Fruit fly (Drosophila melanogaster): ENCODE data around the gene rst.

The rst gene

DNA sequence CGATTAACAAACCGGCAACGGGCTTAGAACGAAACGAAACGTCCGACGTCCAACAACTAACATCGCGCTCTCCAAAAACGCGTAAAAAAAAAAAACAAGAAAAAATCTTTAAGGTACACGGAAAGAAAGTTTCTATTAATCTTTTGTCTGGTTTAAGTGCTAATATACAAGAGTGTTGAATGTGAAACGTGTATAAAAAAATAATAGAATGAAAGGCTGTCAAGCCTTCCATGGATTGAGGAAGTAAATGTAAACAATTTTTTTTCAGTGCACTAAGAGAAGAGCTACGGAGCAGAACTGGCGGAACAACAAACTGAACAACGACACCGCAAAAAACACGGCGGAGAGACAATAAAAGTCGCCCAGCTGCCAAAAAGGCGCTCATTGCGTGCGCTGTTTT is 53.9 kb downstream of the rst start, which contains the start of gene CG3588 (continued):
- peak; percentile 74 for TF ChIP-seq HLH54F (GFP tag; optimal IDR thresholded peaks at IDR 0.05)
- peak; percentile 80 for TF ChIP-seq Aef1 (GFP tag; IDR thresholded peaks at IDR 0.05)
- TF ChIP-seq stwl (tag; optimal IDR thresholded peaks at IDR 0.05) = no peak
- peak; percentile 63 for TF ChIP-seq CG32767 (GFP tag; IDR thresholded peaks at IDR 0.05)
- TF ChIP-seq CG7963 (GFP tag; IDR thresholded peaks at IDR 0.05; ENCODE audit: partially characterized antibody) = no peak
- TF ChIP-seq Hsf (GFP tag; optimal IDR thresholded peaks at IDR 0.05) = peak; percentile 77
- TF ChIP-seq Rfx (GFP tag; IDR thresholded peaks at IDR 0.05) = peak; percentile 94
- peak; percentile 73 for TF ChIP-seq esg (GFP tag; conservative IDR thresholded peaks at IDR 0.05)
- TF ChIP-seq ato (GFP tag; IDR thresholded peaks at IDR 0.05; ENCODE audit: partially characterized antibody) = no peak
- no peak for TF ChIP-seq wek (GFP tag; optimal IDR thresholded peaks at IDR 0.05)
- TF ChIP-seq CG31224 (GFP tag; IDR thresholded peaks at IDR 0.05) = peak; percentile 62
- peak; percentile 38; the same call in 2 of the 3 replicates for TF ChIP-seq croc (GFP tag; conservative IDR thresholded peaks at IDR 0.05)
- TF ChIP-seq CG11695 (GFP tag; IDR thresholded peaks at IDR 0.05) = peak; percentile 73
- TF ChIP-seq Atf6 (GFP tag; IDR thresholded peaks at IDR 0.05) = peak; percentile 79
- TF ChIP-seq CG10959 (GFP tag; IDR thresholded peaks at IDR 0.05) = 0 out of 2 replicates have a peak, but pooled peaks have one; percentile 19
- TF ChIP-seq hkb (optimal IDR thresholded peaks at IDR 0.05) = no peak
- peak; percentile 72 for TF ChIP-seq hkb (GFP tag; IDR thresholded peaks at IDR 0.05)
- TF ChIP-seq dmrt11E (tag; optimal IDR thresholded peaks at IDR 0.05) = no peak
- TF ChIP-seq CG14667 (GFP tag; IDR thresholded peaks at IDR 0.05) = peak; percentile 64
- no peak for TF ChIP-seq pum (GFP tag; optimal IDR thresholded peaks at IDR 0.05)
- TF ChIP-seq CG14014 (GFP tag; IDR thresholded peaks at IDR 0.05) = peak; percentile 88
- TF ChIP-seq klu (GFP tag; IDR thresholded peaks at IDR 0.05) = peak; percentile 69
- TF ChIP-seq CG18599 (GFP tag; optimal IDR thresholded peaks at IDR 0.05) = peak; percentile 78
- TF ChIP-seq Usf (GFP tag; optimal IDR thresholded peaks at IDR 0.05) = no peak
- TF ChIP-seq trem (tag; optimal IDR thresholded peaks at IDR 0.05) = peak; percentile 1
- peak; percentile 65 for TF ChIP-seq CG17328 (GFP tag; IDR thresholded peaks at IDR 0.05)
- peak; percentile 38 for TF ChIP-seq CG9609 (GFP tag; optimal IDR thresholded peaks at IDR 0.05)
- no peak for TF ChIP-seq CG10565 (GFP tag; optimal IDR thresholded peaks at IDR 0.05)
- peak; percentile 37 for TF ChIP-seq Asciz (GFP tag; optimal IDR thresholded peaks at IDR 0.05)
- peak; percentile 82 for TF ChIP-seq Fer3 (tag; optimal IDR thresholded peaks at IDR 0.05)
- TF ChIP-seq dm (GFP tag; optimal IDR thresholded peaks at IDR 0.05) = peak; percentile 43
- TF ChIP-seq fd96Cb (tag; optimal IDR thresholded peaks at IDR 0.05) = peak; percentile 43
- TF ChIP-seq Side (GFP tag; optimal IDR thresholded peaks at IDR 0.05) = no peak
- TF ChIP-seq p53 (GFP tag; optimal IDR thresholded peaks at IDR 0.05) = no peak
- TF ChIP-seq vnd (GFP tag; IDR thresholded peaks at IDR 0.05; ENCODE audit: partially characterized antibody) = no peak
- TF ChIP-seq trh (GFP tag; optimal IDR thresholded peaks at IDR 0.05) = no peak
- peak; percentile 57 for TF ChIP-seq cwo (GFP tag; optimal IDR thresholded peaks at IDR 0.05)
- peak; percentile 77 for TF ChIP-seq CG11247 (GFP tag; IDR thresholded peaks at IDR 0.05)
- TF ChIP-seq CG7786 (GFP tag; optimal IDR thresholded peaks at IDR 0.05) = peak; percentile 65
- no peak for TF ChIP-seq CG4360 (GFP tag; IDR thresholded peaks at IDR 0.05)
- TF ChIP-seq luna (GFP tag; optimal IDR thresholded peaks at IDR 0.05) = no peak
- peak; percentile 45 for TF ChIP-seq sd (tag; optimal IDR thresholded peaks at IDR 0.05)
- peak; percentile 61 for TF ChIP-seq nmo (GFP tag; optimal IDR thresholded peaks at IDR 0.05)
- TF ChIP-seq CG30431 (GFP tag; optimal IDR thresholded peaks at IDR 0.05) = peak; percentile 18
- no peak for TF ChIP-seq Mes4 (GFP tag; optimal IDR thresholded peaks at IDR 0.05)
- no peak for TF ChIP-seq lov (optimal IDR thresholded peaks at IDR 0.05)
- 0 out of 3 replicates have a peak, but pooled peaks have one; percentile 14 for TF ChIP-seq lov (GFP tag; IDR thresholded peaks at IDR 0.05)
- TF ChIP-seq CG2202 (tag; optimal IDR thresholded peaks at IDR 0.05) = no peak
- peak; percentile 35 for TF ChIP-seq CrebB (tag; optimal IDR thresholded peaks at IDR 0.05)
- TF ChIP-seq CG4282 (GFP tag; optimal IDR thresholded peaks at IDR 0.05) = peak; percentile 6
- TF ChIP-seq CG16815 (GFP tag; optimal IDR thresholded peaks at IDR 0.05) = peak; percentile 15
- peak; percentile 81 for TF ChIP-seq cas (GFP tag; IDR thresholded peaks at IDR 0.05)

Measured in whole organism, embryonic.